Worm (Caenorhabditis elegans) whole organism, L4/young adult: ENCODE data around the gene nasp-2.

Source experiments
- dao-5 ChIP-seq: sonication (generic microtip); optimal IDR thresholded peaks from 2 replicates; lab custom pipeline; 2016; ENCODE audit warnings: missing genotype, missing genetic modification characterization, moderate library complexity, missing compliant biosample characterization
- him-1 ChIP-seq: sonication (generic microtip); optimal IDR thresholded peaks from 2 replicates; lab custom pipeline; 2016; ENCODE audit warnings: missing genotype, missing genetic modification reagents, missing genetic modification characterization, missing compliant biosample characterization

DNA sequence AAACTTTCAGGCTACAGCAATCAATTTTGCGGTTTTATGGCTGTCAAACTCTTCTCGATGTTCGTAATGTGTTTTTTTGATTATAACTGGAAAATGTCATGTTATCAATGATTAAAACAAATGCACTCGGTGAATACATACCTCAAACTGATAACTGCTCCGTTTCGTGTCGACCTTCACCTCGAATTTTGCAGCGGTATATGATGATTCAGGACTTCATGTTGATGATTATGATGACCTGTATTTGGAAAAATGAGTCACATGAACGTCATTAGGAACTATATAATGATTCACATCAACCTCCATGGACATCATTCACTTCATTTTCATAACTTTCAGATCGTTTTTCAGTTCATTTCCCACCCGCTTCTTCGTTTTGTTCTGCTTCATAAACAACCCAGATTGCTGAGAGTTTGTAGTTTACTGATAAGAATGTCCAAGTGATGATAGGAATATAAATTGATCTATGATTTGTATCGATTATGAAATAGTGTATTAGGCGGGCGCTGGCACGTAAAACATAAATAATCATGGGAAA is 49.2 kb downstream of the nasp-2 start:
- TF ChIP-seq him-1 (tag; lab: Kevin White, UChicago) (no peak), dao-5 (no peak)
